Worm (Caenorhabditis elegans) whole organism, L4/young adult: Measurements from ENCODE around the gene nas-37.

Experiments used
- W03F9.2 ChIP-seq: fragments of 150-350 bp; optimal IDR thresholded peaks from 2 replicates; lab custom pipeline; 2014; ENCODE audit warnings: missing biosample characterization, missing genetic modification characterization
- dao-5 ChIP-seq: sonication (generic microtip); optimal IDR thresholded peaks from 2 replicates; lab custom pipeline; 2016; ENCODE audit warnings: missing genotype, missing genetic modification characterization, moderate library complexity, missing compliant biosample characterization
- him-1 ChIP-seq: sonication (generic microtip); optimal IDR thresholded peaks from 2 replicates; lab custom pipeline; 2016; ENCODE audit warnings: missing genotype, missing genetic modification reagents, missing genetic modification characterization, missing compliant biosample characterization

- no peak for TF ChIP-seq dao-5 (tag; lab: Kevin White, UChicago)
- no peak for TF ChIP-seq W03F9.2 (tag; lab: Kevin White, UChicago)
- no peak for TF ChIP-seq him-1 (tag; lab: Kevin White, UChicago)
Measured at ce11 chrX:9918997-9919396, 29.9 kb downstream of the nas-37 start, which contains the start of gene folr-1.
